Fruit fly (Drosophila melanogaster): ENCODE data around the gene CG44006.

dm6 chr3L:18074988-18075387 is 5.0 kb upstream of the CG44006 start:
- no peak for TF ChIP-seq Dll (optimal IDR thresholded peaks at IDR 0.05)
- no peak for TF ChIP-seq pan (optimal IDR thresholded peaks at IDR 0.05)
- no peak for TF ChIP-seq usp (GFP tag; optimal IDR thresholded peaks at IDR 0.05)
- no peak for TF ChIP-seq CG8478 (optimal IDR thresholded peaks at IDR 0.05)
- TF ChIP-seq EcR (GFP tag; optimal IDR thresholded peaks at IDR 0.05) = peak in 1 of 2 experiments; percentile 59
- TF ChIP-seq psq (optimal IDR thresholded peaks at IDR 0.05) = no peak

Data from whole organism.